Fruit fly (Drosophila melanogaster) whole organism, wandering third instar larva: Measurements from ENCODE around the gene CG3061.
A peak's percentile ranks its signal among the peaks of the same experiment; 100 is the strongest.

ENCODE experiments used
- Abd-B ChIP-seq: fragments of >200 bp; optimal IDR thresholded peaks from 2 replicates; lab custom pipeline; 2017; ENCODE audit warnings: missing biosample characterization, missing genetic modification characterization
- CG9705 ChIP-seq: fragments of 200-800 bp; sonication (Bioruptor generic); optimal IDR thresholded peaks from 2 replicates; lab custom pipeline; 2018; ENCODE audit warnings: missing biosample characterization, mild to moderate bottlenecking, missing genetic modification characterization
- CrebA ChIP-seq: fragments of 200-800 bp; sonication (Bioruptor generic); optimal IDR thresholded peaks from 2 replicates; lab custom pipeline; 2016; ENCODE audit warnings: missing biosample characterization, mild to moderate bottlenecking, missing genetic modification characterization, borderline replicate concordance
- Dfd ChIP-seq: fragments of >200 bp; optimal IDR thresholded peaks from 2 replicates; lab custom pipeline; 2017; ENCODE audit warnings: missing biosample characterization, missing genetic modification characterization
- Dif ChIP-seq: fragments of 200-275, 200-300 bp; sonication (Bioruptor generic); optimal IDR thresholded peaks from 2 replicates; lab custom pipeline; 2018; ENCODE audit warnings: missing biosample characterization, missing genetic modification characterization; ENCODE audit not compliant: partially characterized antibody
- GATAd ChIP-seq: sonication (Bioruptor generic); optimal IDR thresholded peaks from 2 replicates; lab custom pipeline; 2016; ENCODE audit warnings: missing biosample characterization, missing genetic modification characterization
- HLH106 ChIP-seq: fragments of 200-800 bp; optimal IDR thresholded peaks from 3 replicates; lab custom pipeline; 2019; ENCODE audit warnings: missing biosample characterization, mild to moderate bottlenecking, missing genetic modification characterization, moderate library complexity
- Hnf4 ChIP-seq: fragments of 200-800 bp; sonication (Bioruptor generic); optimal IDR thresholded peaks from 2 replicates; lab custom pipeline; 2016; ENCODE audit warnings: missing biosample characterization, mild to moderate bottlenecking, missing genetic modification characterization
- Hr78 ChIP-seq: fragments of >200 bp; optimal IDR thresholded peaks from 2 replicates; lab custom pipeline; 2017; ENCODE audit warnings: missing biosample characterization, missing genetic modification characterization
- Hr83 ChIP-seq: fragments of 200-300 bp; sonication (Bioruptor generic); optimal IDR thresholded peaks from 2 replicates; lab custom pipeline; 2016; ENCODE audit warnings: missing biosample characterization, mild to moderate bottlenecking, missing genetic modification characterization, moderate library complexity; ENCODE audit not compliant: poor library complexity, severe bottlenecking
- Jra ChIP-seq: sonication (Bioruptor generic); optimal IDR thresholded peaks from 2 replicates; lab custom pipeline; 2016; ENCODE audit warnings: missing biosample characterization, missing genetic modification characterization
- Myc ChIP-seq: fragments of >200 bp; optimal IDR thresholded peaks from 2 replicates; lab custom pipeline; 2017
- N ChIP-seq: fragments of >200 bp; optimal IDR thresholded peaks from 2 replicates; lab custom pipeline; 2018; ENCODE audit warnings: missing biosample characterization, missing external identifiers, missing genetic modification characterization
- OdsH ChIP-seq: fragments of 200-800 bp; sonication (Bioruptor generic); optimal IDR thresholded peaks from 2 replicates; lab custom pipeline; 2016; ENCODE audit warnings: missing biosample characterization, mild to moderate bottlenecking, missing genetic modification characterization
- Sp1 ChIP-seq: fragments of 200-800 bp; sonication (Bioruptor generic); optimal IDR thresholded peaks from 3 replicates; lab custom pipeline; 2019; ENCODE audit warnings: missing biosample characterization, mild to moderate bottlenecking, missing genetic modification characterization, moderate library complexity
- br ChIP-seq: fragments of 200-800 bp; sonication (Bioruptor generic); optimal IDR thresholded peaks from 2 replicates; lab custom pipeline; 2016; ENCODE audit warnings: missing biosample characterization, missing genetic modification characterization
- brk ChIP-seq: fragments of 200-800 bp; sonication (Bioruptor generic); optimal IDR thresholded peaks from 2 replicates; lab custom pipeline; 2016; ENCODE audit warnings: missing biosample characterization, mild to moderate bottlenecking, missing genetic modification characterization
- dl ChIP-seq, 2 experiments: fragments of 175-275, 200-275 bp in 1 of 2; fragments of 200-275 bp in 1 of 2; sonication (Bioruptor generic); optimal IDR thresholded peaks; lab custom pipeline; 2018; ENCODE audit warnings: mild to moderate bottlenecking in 2 of 2, missing biosample characterization in 2 of 2, missing genetic modification characterization in 2 of 2, moderate library complexity in 2 of 2; ENCODE audit not compliant: partially characterized antibody in 2 of 2, insufficient read depth in 1 of 2
- dmrt93B ChIP-seq: fragments of 200-800 bp; sonication (Bioruptor generic); optimal IDR thresholded peaks from 2 replicates; lab custom pipeline; 2018; ENCODE audit warnings: missing biosample characterization, mild to moderate bottlenecking, missing genetic modification characterization
- dsf ChIP-seq: sonication (Bioruptor generic); optimal IDR thresholded peaks from 2 replicates; lab custom pipeline; 2016; ENCODE audit warnings: missing biosample characterization, missing genetic modification characterization, borderline replicate concordance
- ey ChIP-seq: fragments of 200-800 bp; sonication (Bioruptor generic); optimal IDR thresholded peaks from 2 replicates; lab custom pipeline; 2016; ENCODE audit warnings: missing biosample characterization, missing genetic modification characterization
- foxo ChIP-seq, 2 experiments: fragments of 200-800 bp; sonication (Bioruptor generic); optimal IDR thresholded peaks; 2 replicates in 1 of 2; 3 replicates in 1 of 2; lab custom pipeline; 2016 to 2017; ENCODE audit warnings: missing biosample characterization in 2 of 2, missing genetic modification characterization in 2 of 2
- fru ChIP-seq: fragments of 200-800 bp; sonication (Bioruptor generic); optimal IDR thresholded peaks from 3 replicates; lab custom pipeline; 2016; ENCODE audit warnings: missing biosample characterization, mild to moderate bottlenecking, missing genetic modification characterization
- h ChIP-seq: fragments of 200-800 bp; sonication (Bioruptor generic); optimal IDR thresholded peaks from 3 replicates; lab custom pipeline; 2016; ENCODE audit warnings: missing biosample characterization, mild to moderate bottlenecking, missing genetic modification characterization
- jim ChIP-seq: fragments of 175-275, 200-325 bp; sonication (Bioruptor generic); optimal IDR thresholded peaks from 2 replicates; lab custom pipeline; 2016; ENCODE audit warnings: missing biosample characterization, mild to moderate bottlenecking, missing genetic modification characterization
- lola ChIP-seq: fragments of >200 bp; optimal IDR thresholded peaks from 2 replicates; lab custom pipeline; 2017; ENCODE audit warnings: missing biosample characterization, missing genetic modification characterization
- psq ChIP-seq: fragments of 200-800 bp; sonication (Bioruptor generic); optimal IDR thresholded peaks from 3 replicates; lab custom pipeline; 2017; ENCODE audit warnings: missing biosample characterization, mild to moderate bottlenecking, missing genetic modification characterization, moderate library complexity
- rgr ChIP-seq: fragments of 200-800 bp; sonication (Bioruptor generic); optimal IDR thresholded peaks from 3 replicates; lab custom pipeline; 2016; ENCODE audit warnings: missing biosample characterization, mild to moderate bottlenecking, missing genetic modification characterization
- sage ChIP-seq: fragments of 200-800 bp; sonication (Bioruptor generic); optimal IDR thresholded peaks from 2 replicates; lab custom pipeline; 2016; ENCODE audit warnings: missing biosample characterization, mild to moderate bottlenecking, missing genetic modification characterization
- sv ChIP-seq: fragments of 200-800 bp; sonication (Bioruptor generic); optimal IDR thresholded peaks from 3 replicates; lab custom pipeline; 2016; ENCODE audit warnings: missing biosample characterization, missing genetic modification characterization
- tai ChIP-seq: sonication (Bioruptor generic); optimal IDR thresholded peaks from 2 replicates; lab custom pipeline; 2016; ENCODE audit warnings: missing biosample characterization, missing genetic modification characterization
- usp ChIP-seq: fragments of >200 bp; optimal IDR thresholded peaks from 2 replicates; lab custom pipeline; 2017; ENCODE audit warnings: missing biosample characterization, missing genetic modification characterization
- woc ChIP-seq: sonication (Bioruptor generic); optimal IDR thresholded peaks from 2 replicates; lab custom pipeline; 2016; ENCODE audit warnings: missing biosample characterization, mild to moderate bottlenecking, missing genetic modification characterization

CG3061 gene

dm6 chr3R:14035924-14036448 lies 3.8 kb downstream of the CG3061 start, which contains the start of gene CG9922 (continued):
- TF ChIP-seq jim, result no peak
- TF ChIP-seq lola (GFP tag; lab: Kevin White, UChicago), result no peak
- no peak for TF ChIP-seq Abd-B (GFP tag; lab: Kevin White, UChicago)
- peak; percentile 44 for TF ChIP-seq br (GFP tag; lab: Kevin White, UChicago)
- TF ChIP-seq OdsH (GFP tag; lab: Kevin White, UChicago), result peak; percentile 50

dm6 chr3R:14037330-14037729 lies 5.2 kb downstream of the CG3061 start:
- TF ChIP-seq sv (GFP tag; lab: Kevin White, UChicago) (no peak), foxo (GFP tag; optimal IDR thresholded peaks at IDR 0.05; lab: Kevin White, UChicago) (no peak), dl (GFP tag; optimal IDR thresholded peaks at IDR 0.05; lab: Kevin White, UChicago; ENCODE audit: insufficient read depth in 1 of 2, partially characterized antibody in 2 of 2) (no peak), sage (no peak), Hr83 (no peak), tai (GFP tag; lab: Kevin White, UChicago) (no peak), Jra (GFP tag; lab: Kevin White, UChicago) (no peak), N (GFP tag; lab: Kevin White, UChicago) (no peak), ey (GFP tag; lab: Kevin White, UChicago) (no peak)
- TF ChIP-seq, all 38 proteins: peak for 0

dm6 chr3R:14041036-14041435 lies 8.9 kb downstream of the CG3061 start:
- peak; percentile 29 for TF ChIP-seq HLH106 (tag; lab: Kevin White, UChicago)
- no peak for TF ChIP-seq Hr78 (GFP tag; lab: Kevin White, UChicago)
- TF ChIP-seq Sp1 (GFP tag; lab: Kevin White, UChicago), result no peak
- peak; percentile 4 for TF ChIP-seq h (GFP tag; lab: Kevin White, UChicago)
- TF ChIP-seq br (GFP tag; lab: Kevin White, UChicago), result no peak
- no peak for TF ChIP-seq foxo (GFP tag; optimal IDR thresholded peaks at IDR 0.05; lab: Kevin White, UChicago)
- no peak for TF ChIP-seq brk (GFP tag; lab: Kevin White, UChicago)

dm6 chr3R:14041647-14042046 lies 9.5 kb downstream of the CG3061 start:
- TF ChIP-seq dsf (GFP tag; lab: Kevin White, UChicago) (no peak), CrebA (GFP tag; lab: Kevin White, UChicago) (no peak), dmrt93B (GFP tag; lab: Kevin White, UChicago) (no peak), Dfd (GFP tag; lab: Kevin White, UChicago) (no peak)
- TF ChIP-seq, all 38 proteins: peak for 0

dm6 chr3R:14044361-14044860 lies 12.2 kb downstream of the CG3061 start:
- TF ChIP-seq Hnf4 (GFP tag; lab: Kevin White, UChicago) (no peak), Jra (GFP tag; lab: Kevin White, UChicago) (no peak), brk (GFP tag; lab: Kevin White, UChicago) (no peak), dsf (GFP tag; lab: Kevin White, UChicago) (no peak), HLH106 (tag; lab: Kevin White, UChicago) (no peak), Dfd (GFP tag; lab: Kevin White, UChicago) (no peak), sage (no peak), GATAd (GFP tag; lab: Kevin White, UChicago) (no peak), Sp1 (GFP tag; lab: Kevin White, UChicago) (no peak), woc (GFP tag; lab: Kevin White, UChicago) (no peak), usp (GFP tag; lab: Kevin White, UChicago) (no peak), Myc (lab: Kevin White, UChicago) (no peak)

dm6 chr3R:14048702-14049142 lies 16.6 kb downstream of the CG3061 start:
- no peak for TF ChIP-seq sv (GFP tag; lab: Kevin White, UChicago)
- peak in 1 of 2 experiments; percentile 79 for TF ChIP-seq foxo (GFP tag; optimal IDR thresholded peaks at IDR 0.05; lab: Kevin White, UChicago)
- peak; percentile 30 for TF ChIP-seq Hnf4 (GFP tag; lab: Kevin White, UChicago)
- TF ChIP-seq brk (GFP tag; lab: Kevin White, UChicago), result peak; percentile 51
- peak; percentile 69 for TF ChIP-seq h (GFP tag; lab: Kevin White, UChicago)
- peak; percentile 32 for TF ChIP-seq Dfd (GFP tag; lab: Kevin White, UChicago)
- TF ChIP-seq Sp1 (GFP tag; lab: Kevin White, UChicago), result peak; percentile 86
- TF ChIP-seq sage, result no peak
- no peak for TF ChIP-seq Myc (lab: Kevin White, UChicago)
- TF ChIP-seq OdsH (GFP tag; lab: Kevin White, UChicago), result peak; percentile 81
- peak; percentile 76 for TF ChIP-seq HLH106 (tag; lab: Kevin White, UChicago)
- TF ChIP-seq dmrt93B (GFP tag; lab: Kevin White, UChicago), result peak; percentile 44
- peak; percentile 77 for TF ChIP-seq psq (GFP tag; lab: Kevin White, UChicago)
- TF ChIP-seq Dif (GFP tag; lab: Kevin White, UChicago), result no peak
- TF ChIP-seq jim, result no peak
- no peak for TF ChIP-seq dsf (GFP tag; lab: Kevin White, UChicago)
- peak; percentile 2 for TF ChIP-seq CG9705
- peak; percentile 19 for TF ChIP-seq woc (GFP tag; lab: Kevin White, UChicago)
- peak; percentile 73 for TF ChIP-seq rgr (GFP tag; lab: Kevin White, UChicago)
- TF ChIP-seq ey (GFP tag; lab: Kevin White, UChicago), result peak; percentile 45
- peak; percentile 66 for TF ChIP-seq fru (GFP tag; lab: Kevin White, UChicago)
- peak; percentile 8 for TF ChIP-seq tai (GFP tag; lab: Kevin White, UChicago)
- TF ChIP-seq, all 38 proteins: peak for 16
